Worm (Caenorhabditis elegans): Measurements from ENCODE around the gene K01B6.4.

The K01B6.4 gene

ce11 chrIII:9270183-9270582 is 27.1 kb downstream of the K01B6.4 start:
- TF ChIP-seq aha-1 (tag) (peak; percentile 88), mxl-3 (GFP tag; optimal IDR thresholded peaks at IDR 0.05) (peak; percentile 6), spr-3 (GFP tag; optimal IDR thresholded peaks at IDR 0.05) (no peak), dpl-1 (GFP tag; optimal IDR thresholded peaks at IDR 0.05) (no peak), ces-1 (GFP tag; optimal IDR thresholded peaks at IDR 0.05) (no peak), jun-1 (tag; optimal IDR thresholded peaks at IDR 0.05) (no peak), unc-130 (GFP tag; optimal IDR thresholded peaks at IDR 0.05) (no peak), nhr-42 (GFP tag; IDR thresholded peaks at IDR 0.05) (no peak), hlh-11 (tag; optimal IDR thresholded peaks at IDR 0.05) (peak; percentile 19)

- TF ChIP-seq ceh-20 (GFP tag; IDR thresholded peaks at IDR 0.05), result 0 out of 2 replicates have a peak, but pooled peaks have one; percentile 47
- peak; percentile 28 for TF ChIP-seq cey-2 (tag; optimal IDR thresholded peaks at IDR 0.05; ENCODE audit: borderline replicate concordance, insufficient read depth)
- peak; percentile 82 for TF ChIP-seq aha-1 (tag)
- TF ChIP-seq lsy-2 (tag; optimal IDR thresholded peaks at IDR 0.05), result peak in 1 of 2 experiments; percentile 34
- peak; percentile 57 for TF ChIP-seq nhr-28 (tag; optimal IDR thresholded peaks at IDR 0.05)
- peak; percentile 15 for TF ChIP-seq T20F7.1 (GFP tag; optimal IDR thresholded peaks at IDR 0.05)
- peak; percentile 6 for TF ChIP-seq nhr-77 (tag; optimal IDR thresholded peaks at IDR 0.05)
- TF ChIP-seq mdl-1 (tag; optimal IDR thresholded peaks at IDR 0.05), result peak in 1 of 2 experiments; percentile 56
- peak in 1 of 2 experiments; percentile 89 for TF ChIP-seq unc-62 (GFP tag; optimal IDR thresholded peaks at IDR 0.05 in 1 of 2)
- no peak for TF ChIP-seq unc-62 (tag; optimal IDR thresholded peaks at IDR 0.05)
- TF ChIP-seq dmd-6 (GFP tag; IDR thresholded peaks at IDR 0.05), result peak; percentile 67
- peak; percentile 56 for TF ChIP-seq hlh-11 (tag; optimal IDR thresholded peaks at IDR 0.05)
- no peak for TF ChIP-seq nhr-10 (tag; optimal IDR thresholded peaks at IDR 0.05)
- TF ChIP-seq daf-12 (tag; optimal IDR thresholded peaks at IDR 0.05), result no peak
- peak; percentile 58 for TF ChIP-seq mxl-3 (GFP tag; optimal IDR thresholded peaks at IDR 0.05)
- no peak for TF ChIP-seq D1046.2 (GFP tag; IDR thresholded peaks at IDR 0.05)
- TF ChIP-seq hmg-1.1 (GFP tag; IDR thresholded peaks at IDR 0.05), result peak; percentile 27; the same call in 1 of the 2 replicates
- peak; percentile 70; the same call in 1 of the 2 replicates for TF ChIP-seq tra-1 (GFP tag; IDR thresholded peaks at IDR 0.05)
- TF ChIP-seq zfp-2 (tag; optimal IDR thresholded peaks at IDR 0.05), result no peak
- TF ChIP-seq php-3 (GFP tag; IDR thresholded peaks at IDR 0.05), result peak; percentile 83
- TF ChIP-seq unc-39 (tag; optimal IDR thresholded peaks at IDR 0.05), result no peak
- TF ChIP-seq mep-1 (tag; optimal IDR thresholded peaks at IDR 0.05), result peak; percentile 9
- no peak for TF ChIP-seq madf-9 (GFP tag; conservative IDR thresholded peaks at IDR 0.05)
- peak; percentile 85 for TF ChIP-seq hlh-30 (tag; optimal IDR thresholded peaks at IDR 0.05; ENCODE audit: insufficient read depth)
- peak; percentile 62 for TF ChIP-seq dve-1 (tag; optimal IDR thresholded peaks at IDR 0.05; ENCODE audit: insufficient read depth)
Measured at ce11 chrIII:9269012-9269471, 28.2 kb downstream of the K01B6.4 start, which contains the start of gene clip-1. Gene clip-1, minus strand, starts transcription at chrIII:9269062.

- TF ChIP-seq madf-9 (GFP tag; conservative IDR thresholded peaks at IDR 0.05) (no peak), hlh-11 (tag; optimal IDR thresholded peaks at IDR 0.05) (peak; percentile 37), nhr-28 (tag; optimal IDR thresholded peaks at IDR 0.05) (peak; percentile 40), daf-16 (GFP tag; optimal IDR thresholded peaks at IDR 0.05) (no peak), daf-16 (tag; optimal IDR thresholded peaks at IDR 0.05) (peak; percentile 62), dve-1 (tag; optimal IDR thresholded peaks at IDR 0.05; ENCODE audit: insufficient read depth) (peak; percentile 26), pqm-1 (tag; optimal IDR thresholded peaks at IDR 0.05) (peak; percentile 20), nhr-41 (GFP tag; IDR thresholded peaks at IDR 0.05) (no peak), nhr-48 (tag; optimal IDR thresholded peaks at IDR 0.05) (no peak), dmd-6 (GFP tag; IDR thresholded peaks at IDR 0.05) (peak; percentile 28; the same call in 1 of the 2 replicates), aha-1 (tag) (peak; percentile 96), ama-1 (optimal IDR thresholded peaks at IDR 0.05) (no peak)
Measured at ce11 chrIII:9258510-9258909, 38.7 kb downstream of the K01B6.4 start.
